Fruit fly (Drosophila melanogaster) whole organism, prepupa: ENCODE results near the gene PIG-S.
A peak's percentile ranks its signal among the peaks of the same experiment; 100 is the strongest.

Experiments
- CG11294 ChIP-seq: fragments of 200-800 bp; sonication (Bioruptor generic); IDR thresholded peaks from 2 replicates; pipeline ENCODE4 v1.3.6; 2022; ENCODE audit warnings: missing biosample characterization, missing genetic modification characterization
- CG11762 ChIP-seq: fragments of 200-800 bp; sonication (Bioruptor generic); optimal IDR thresholded peaks from 3 replicates; lab custom pipeline; 2016; ENCODE audit warnings: missing biosample characterization, missing genetic modification characterization; ENCODE audit not compliant: insufficient read depth
- CG15336 ChIP-seq: fragments of 200-800 bp; sonication (Bioruptor generic); IDR thresholded peaks from 2 replicates; pipeline ENCODE4 v1.3.6; 2022; ENCODE audit warnings: missing biosample characterization, missing genetic modification characterization
- CG31627 ChIP-seq: fragments of 200-800 bp; sonication (Bioruptor generic); optimal IDR thresholded peaks from 3 replicates; lab custom pipeline; 2016; ENCODE audit warnings: missing biosample characterization, missing genetic modification characterization
- CG6854 ChIP-seq: fragments of 200-800 bp; sonication (Bioruptor generic); optimal IDR thresholded peaks from 2 replicates; lab custom pipeline; 2017; ENCODE audit warnings: missing biosample characterization, mild to moderate bottlenecking, missing genetic modification characterization
- Eip75B ChIP-seq: fragments of 200-800 bp; sonication (Bioruptor generic); optimal IDR thresholded peaks from 3 replicates; lab custom pipeline; 2016; ENCODE audit warnings: missing biosample characterization, missing genetic modification characterization
- Gug ChIP-seq: fragments of 200-800 bp; sonication (Bioruptor generic); IDR thresholded peaks from 2 replicates; pipeline ENCODE4 v1.3.6; 2022; ENCODE audit warnings: missing biosample characterization, missing genetic modification characterization
- Hr39 ChIP-seq: fragments of 200-800 bp; sonication (Bioruptor generic); optimal IDR thresholded peaks from 2 replicates; lab custom pipeline; 2016; ENCODE audit warnings: missing biosample characterization, missing genetic modification characterization
- OdsH ChIP-seq: fragments of 200-800 bp; sonication (Bioruptor generic); optimal IDR thresholded peaks from 3 replicates; lab custom pipeline; 2016; ENCODE audit warnings: missing biosample characterization, missing genetic modification characterization
- Smox ChIP-seq: fragments of 200-800 bp; sonication (Bioruptor generic); optimal IDR thresholded peaks from 3 replicates; lab custom pipeline; 2016; ENCODE audit warnings: missing biosample characterization, missing genetic modification characterization
- dsx ChIP-seq: fragments of 200-800 bp; optimal IDR thresholded peaks from 3 replicates; lab custom pipeline; 2019; ENCODE audit warnings: missing biosample characterization, mild to moderate bottlenecking, missing genetic modification characterization, moderate library complexity; ENCODE audit not compliant: poor library complexity, severe bottlenecking
- pdm3 ChIP-seq: fragments of 200-800 bp; sonication (Bioruptor generic); optimal IDR thresholded peaks from 3 replicates; lab custom pipeline; 2016; ENCODE audit warnings: missing biosample characterization, missing genetic modification characterization
- vri ChIP-seq: fragments of 200-800 bp; sonication (Bioruptor generic); optimal IDR thresholded peaks from 3 replicates; lab custom pipeline; 2016; ENCODE audit warnings: missing biosample characterization, mild to moderate bottlenecking, missing genetic modification characterization

DNA sequence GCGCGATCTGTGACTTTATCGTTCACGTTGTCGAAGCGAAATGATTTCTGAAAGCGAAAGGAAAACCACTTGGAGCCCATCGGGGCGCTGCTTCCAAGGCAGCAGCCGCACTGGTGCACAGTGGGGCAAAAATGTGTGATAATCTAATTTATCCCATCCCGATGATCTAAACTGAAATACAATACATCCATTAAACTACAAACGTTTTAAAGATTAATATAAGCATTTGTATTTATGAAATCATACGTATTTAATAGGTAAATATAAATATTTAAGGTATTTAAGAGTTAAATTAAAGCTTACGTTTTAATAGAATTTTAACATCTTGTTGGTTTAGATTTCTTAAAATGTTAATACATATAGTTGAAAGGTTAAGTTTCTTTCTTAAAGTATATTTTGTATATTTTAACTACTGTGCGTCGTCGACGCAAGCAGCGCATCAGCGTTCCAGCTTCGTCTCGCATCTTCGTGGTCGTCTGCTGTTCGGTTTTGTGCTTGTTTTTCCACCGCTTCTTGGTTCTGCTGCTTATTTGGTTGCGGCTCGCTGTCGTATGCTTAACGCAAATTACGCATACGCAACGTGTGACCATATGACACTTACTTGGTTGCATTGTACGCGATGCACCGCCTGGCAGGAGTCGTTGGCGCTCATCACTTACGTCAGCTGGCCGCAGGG, 11.6 kb downstream of the PIG-S start, which contains the start of gene CG13643:
- TF ChIP-seq CG31627 (GFP tag; lab: Kevin White, UChicago) (no peak), CG11762 (peak; percentile 69), CG11294 (GFP tag; lab: Robert Waterston, UW) (no peak), Gug (GFP tag; lab: Robert Waterston, UW) (no peak), CG15336 (peak; percentile 82), CG6854 (no peak), dsx (GFP tag; lab: Kevin White, UChicago) (peak; percentile 12), Hr39 (GFP tag; lab: Kevin White, UChicago) (no peak), vri (GFP tag; lab: Kevin White, UChicago) (no peak), OdsH (peak; percentile 55), pdm3 (GFP tag; lab: Kevin White, UChicago) (peak; percentile 23), Smox (GFP tag; lab: Kevin White, UChicago) (peak; percentile 4), Eip75B (GFP tag; lab: Kevin White, UChicago) (no peak)
